Worm (Caenorhabditis elegans) whole organism, late embryonic: ENCODE results near the gene F49H12.4.
A peak's percentile ranks its signal among the peaks of the same experiment; 100 is the strongest.

ENCODE experiments used
- C08G9.2 ChIP-seq: sonication (generic microtip); optimal IDR thresholded peaks from 2 replicates; lab custom pipeline; 2016; ENCODE audit warnings: mild to moderate bottlenecking, missing genetic modification characterization, moderate library complexity, missing compliant biosample characterization
- C38D4.7 ChIP-seq: fragments of 200-800 bp; sonication (Bioruptor generic); optimal IDR thresholded peaks from 2 replicates; lab custom pipeline; 2018; ENCODE audit warnings: mild to moderate bottlenecking, missing genetic modification characterization, moderate library complexity, missing compliant biosample characterization
- F13H6.1 ChIP-seq: sonication (generic microtip); optimal IDR thresholded peaks from 2 replicates; lab custom pipeline; 2016; ENCODE audit warnings: missing genetic modification characterization, missing compliant biosample characterization
- ahr-1 ChIP-seq: sonication (generic microtip); optimal IDR thresholded peaks from 2 replicates; lab custom pipeline; 2016; ENCODE audit warnings: missing genetic modification characterization, missing compliant biosample characterization
- ceh-14 ChIP-seq: sonication (generic microtip); optimal IDR thresholded peaks from 2 replicates; lab custom pipeline; 2016; ENCODE audit warnings: missing genotype, missing genetic modification characterization, missing compliant biosample characterization
- ceh-18 ChIP-seq: sonication (generic microtip); optimal IDR thresholded peaks from 2 replicates; lab custom pipeline; 2016; ENCODE audit warnings: missing genetic modification characterization, missing compliant biosample characterization
- ceh-19 ChIP-seq: fragments of 200-800 bp; sonication (Bioruptor generic); optimal IDR thresholded peaks from 2 replicates; lab custom pipeline; 2018; ENCODE audit warnings: mild to moderate bottlenecking, missing genetic modification characterization, missing compliant biosample characterization
- ceh-22 ChIP-seq: sonication (generic microtip); optimal IDR thresholded peaks from 2 replicates; lab custom pipeline; 2017; ENCODE audit warnings: missing biosample characterization, missing genetic modification characterization
- ceh-30 ChIP-seq: fragments of 150-350 bp; optimal IDR thresholded peaks from 2 replicates; lab custom pipeline; 2014; ENCODE audit warnings: missing biosample characterization, missing genetic modification characterization
- ceh-31 ChIP-seq: sonication (generic microtip); optimal IDR thresholded peaks from 2 replicates; lab custom pipeline; 2016; ENCODE audit warnings: missing genetic modification characterization, missing compliant biosample characterization
- ceh-34 ChIP-seq: sonication (generic microtip); optimal IDR thresholded peaks from 2 replicates; lab custom pipeline; 2016; ENCODE audit warnings: mild to moderate bottlenecking, missing genetic modification characterization, missing compliant biosample characterization
- ceh-45 ChIP-seq: fragments of 200-800 bp; sonication (Bioruptor generic); IDR thresholded peaks from 2 replicates; pipeline ENCODE4 v1.3.6; 2022; ENCODE audit warnings: missing genetic modification reagents, missing genetic modification characterization, missing compliant biosample characterization
- ceh-48 ChIP-seq: sonication (generic microtip); optimal IDR thresholded peaks from 2 replicates; lab custom pipeline; 2016; ENCODE audit warnings: missing genetic modification characterization, inconsistent platforms, missing compliant biosample characterization
- dmd-4 ChIP-seq: sonication (generic microtip); optimal IDR thresholded peaks from 2 replicates; lab custom pipeline; 2016; ENCODE audit warnings: borderline replicate concordance, missing genetic modification characterization, missing compliant biosample characterization
- elt-2 ChIP-seq: sonication (generic microtip); optimal IDR thresholded peaks from 2 replicates; lab custom pipeline; 2016; ENCODE audit warnings: missing genetic modification reagents, missing genetic modification characterization, missing compliant biosample characterization
- eyg-1 ChIP-seq: sonication (generic microtip); optimal IDR thresholded peaks from 2 replicates; lab custom pipeline; 2016; ENCODE audit warnings: missing genotype, missing genetic modification characterization, missing compliant biosample characterization
- fax-1 ChIP-seq: sonication (generic microtip); optimal IDR thresholded peaks from 2 replicates; lab custom pipeline; 2016; ENCODE audit warnings: missing genotype, missing genetic modification characterization, missing compliant biosample characterization
- fkh-6 ChIP-seq: sonication (generic microtip); optimal IDR thresholded peaks from 2 replicates; lab custom pipeline; 2016; ENCODE audit warnings: missing genetic modification characterization, missing compliant biosample characterization
- hlh-15 ChIP-seq: sonication (generic microtip); optimal IDR thresholded peaks from 2 replicates; lab custom pipeline; 2016; ENCODE audit warnings: missing genetic modification characterization, missing compliant biosample characterization
- hlh-30 ChIP-seq: sonication (generic microtip); optimal IDR thresholded peaks from 2 replicates; lab custom pipeline; 2017; ENCODE audit warnings: antibody characterized with exemption, missing genetic modification characterization, missing compliant biosample characterization; ENCODE audit not compliant: insufficient read depth
- hlh-6 ChIP-seq: sonication (generic microtip); optimal IDR thresholded peaks from 2 replicates; lab custom pipeline; 2016; ENCODE audit warnings: missing genotype, missing genetic modification characterization, missing compliant biosample characterization
- hlh-8 ChIP-seq: sonication (generic microtip); optimal IDR thresholded peaks from 2 replicates; lab custom pipeline; 2016; ENCODE audit warnings: missing genotype, missing genetic modification characterization, missing compliant biosample characterization
- lim-6 ChIP-seq: sonication (generic microtip); optimal IDR thresholded peaks from 2 replicates; lab custom pipeline; 2016; ENCODE audit warnings: missing genetic modification characterization, missing compliant biosample characterization
- nfya-1 ChIP-seq: sonication (generic microtip); optimal IDR thresholded peaks from 2 replicates; lab custom pipeline; 2017; ENCODE audit warnings: missing genetic modification characterization, mild to moderate bottlenecking, missing compliant biosample characterization, antibody characterized with exemption, moderate library complexity
- nhr-232 ChIP-seq: sonication (generic microtip); optimal IDR thresholded peaks from 2 replicates; lab custom pipeline; 2016; ENCODE audit warnings: missing genetic modification characterization, missing compliant biosample characterization
- odd-2 ChIP-seq: sonication (generic microtip); optimal IDR thresholded peaks from 2 replicates; lab custom pipeline; 2017; ENCODE audit warnings: antibody characterized with exemption, mild to moderate bottlenecking, missing genetic modification characterization, missing compliant biosample characterization
- pros-1 ChIP-seq: fragments of 150-350 bp; optimal IDR thresholded peaks from 2 replicates; lab custom pipeline; 2014; ENCODE audit warnings: missing biosample characterization, missing genetic modification reagents, missing genetic modification characterization
- sdc-2 ChIP-seq: sonication (generic microtip); optimal IDR thresholded peaks from 2 replicates; lab custom pipeline; 2016; ENCODE audit warnings: missing genotype, missing genetic modification characterization, missing compliant biosample characterization
- sox-2 ChIP-seq: fragments of 200-800 bp; sonication (Bioruptor generic); IDR thresholded peaks from 2 replicates; pipeline ENCODE4 v1.3.6; 2022; ENCODE audit warnings: missing genetic modification reagents, missing genetic modification characterization, missing compliant biosample characterization
- sox-4 ChIP-seq: sonication (generic microtip); optimal IDR thresholded peaks from 2 replicates; lab custom pipeline; 2017; ENCODE audit warnings: mild to moderate bottlenecking, missing genetic modification characterization, inconsistent platforms, missing compliant biosample characterization
- syd-9 ChIP-seq: sonication (generic microtip); optimal IDR thresholded peaks from 2 replicates; lab custom pipeline; 2016; ENCODE audit warnings: mild to moderate bottlenecking, missing genetic modification characterization, moderate library complexity, missing compliant biosample characterization
- tbx-2 ChIP-seq: sonication (generic microtip); optimal IDR thresholded peaks from 2 replicates; lab custom pipeline; 2016; ENCODE audit warnings: missing genetic modification characterization, missing compliant biosample characterization
- tbx-7 ChIP-seq: sonication (generic microtip); optimal IDR thresholded peaks from 2 replicates; lab custom pipeline; 2016; ENCODE audit warnings: missing genotype, missing genetic modification characterization, missing compliant biosample characterization
- unc-42 ChIP-seq: sonication (generic microtip); optimal IDR thresholded peaks from 2 replicates; lab custom pipeline; 2016; ENCODE audit warnings: missing genotype, missing genetic modification characterization, missing compliant biosample characterization
- unc-55 ChIP-seq: sonication (generic microtip); optimal IDR thresholded peaks from 2 replicates; lab custom pipeline; 2017; ENCODE audit warnings: missing biosample characterization, missing genetic modification reagents, missing genetic modification characterization
- zip-5 ChIP-seq: sonication (generic microtip); optimal IDR thresholded peaks from 2 replicates; lab custom pipeline; 2016; ENCODE audit warnings: missing genetic modification characterization, missing compliant biosample characterization

F49H12.4 gene

DNA sequence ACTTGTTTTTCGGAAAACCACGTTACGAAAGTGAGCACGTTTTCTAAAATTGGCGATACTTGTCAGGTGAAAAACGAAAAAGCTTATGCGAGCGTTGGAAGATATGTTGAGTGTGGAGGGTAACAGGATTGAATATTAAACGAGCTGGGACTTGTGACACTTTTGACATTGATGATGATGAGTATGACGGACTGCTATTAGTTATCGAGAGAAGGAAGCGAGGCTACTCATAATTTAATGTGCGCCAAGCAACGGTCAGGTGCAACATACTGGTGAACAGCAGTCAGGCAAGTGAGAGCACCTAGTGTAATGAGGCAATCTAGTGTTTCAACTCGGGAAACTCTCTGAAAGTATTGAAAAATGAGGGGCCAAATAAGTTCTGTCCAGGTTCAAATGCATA lies 29.4 kb upstream of the F49H12.4 start:
- no peak for TF ChIP-seq lim-6 (tag; lab: Kevin White, UChicago)
- TF ChIP-seq unc-55, result peak; percentile 69

DNA sequence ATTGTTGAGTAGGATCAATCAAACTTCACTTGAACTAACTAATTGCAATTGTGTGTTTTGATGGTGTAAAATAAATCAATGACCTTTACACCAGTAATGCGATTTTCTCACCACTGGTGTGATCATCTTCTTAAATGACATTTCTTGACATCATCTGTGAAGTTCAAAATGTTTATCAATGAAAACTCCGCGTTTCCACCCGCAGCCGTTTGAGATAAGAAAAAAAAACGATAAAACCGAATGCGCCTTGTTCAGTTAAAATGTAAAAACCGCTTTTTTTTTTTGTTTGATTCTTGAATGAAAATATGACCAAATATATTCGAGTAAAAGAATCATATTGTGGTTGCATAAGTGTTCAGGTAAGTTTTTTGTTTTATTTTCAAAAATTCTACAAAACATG lies 28.0 kb upstream of the F49H12.4 start, which contains the start of gene Y102A11A.1:
Y102A11A.1 (plus strand) TSS at position 223 of the 400 bp plus-strand sequence.
- TF ChIP-seq ceh-14 (tag; lab: Kevin White, UChicago) (no peak), elt-2 (tag; lab: Kevin White, UChicago) (peak; percentile 14), ceh-22 (tag; lab: Kevin White, UChicago) (no peak)

- TF ChIP-seq unc-55 (no peak), ceh-30 (no peak), C08G9.2 (tag; lab: Kevin White, UChicago) (no peak), hlh-15 (tag; lab: Kevin White, UChicago) (no peak), ceh-19 (GFP tag; lab: Kevin White, UChicago) (no peak)
- TF ChIP-seq, all 69 proteins: peak for 0
These were observed 14.9 kb upstream of the F49H12.4 start, which contains the start of gene F49H12.7 for ce11 chrX:2064730-2065129. Gene F49H12.7 (plus strand): TSS chrX:2065030.

- TF ChIP-seq sdc-2 (tag; lab: Kevin White, UChicago) (no peak), elt-2 (tag; lab: Kevin White, UChicago) (peak; percentile 1)
- TF ChIP-seq, all 69 proteins: peak for 1
These were observed 11.3 kb upstream of the F49H12.4 start for ce11 chrX:2068294-2068693.

ce11 chrX:2070418-2070996 lies 9.1 kb upstream of the F49H12.4 start, which contains the start of gene acl-4:
Gene acl-4 (minus strand): TSS chrX:2070444.
- TF ChIP-seq zip-5 (no peak), tbx-7 (tag; lab: Kevin White, UChicago) (no peak), F13H6.1 (tag; lab: Kevin White, UChicago) (no peak), sox-2 (no peak), ceh-48 (tag; lab: Kevin White, UChicago) (no peak), ceh-45 (GFP tag; lab: Robert Waterston, UW) (no peak), sox-4 (tag; lab: Kevin White, UChicago) (no peak), hlh-30 (tag; lab: Kevin White, UChicago) (no peak), hlh-6 (tag; lab: Kevin White, UChicago) (no peak), fkh-6 (tag; lab: Kevin White, UChicago) (no peak), C38D4.7 (GFP tag; lab: Kevin White, UChicago) (no peak), nhr-232 (no peak), ahr-1 (no peak), fax-1 (no peak), ceh-34 (tag; lab: Kevin White, UChicago) (no peak), sdc-2 (tag; lab: Kevin White, UChicago) (no peak)
- TF ChIP-seq, all 69 proteins: peak for 0

ce11 chrX:2071392-2072001 lies 8.1 kb upstream of the F49H12.4 start:
- TF ChIP-seq hlh-30 (tag; lab: Kevin White, UChicago) (peak; percentile 96), dmd-4 (tag; lab: Kevin White, UChicago) (no peak), ceh-31 (tag; lab: Kevin White, UChicago) (peak; percentile 55), unc-42 (peak; percentile 42), eyg-1 (no peak), tbx-2 (tag; lab: Kevin White, UChicago) (peak; percentile 56), pros-1 (no peak), unc-55 (peak; percentile 23), sdc-2 (tag; lab: Kevin White, UChicago) (peak; percentile 71), hlh-8 (tag; lab: Kevin White, UChicago) (peak; percentile 6), ceh-34 (tag; lab: Kevin White, UChicago) (peak; percentile 31), ceh-18 (tag; lab: Kevin White, UChicago) (peak; percentile 43), elt-2 (tag; lab: Kevin White, UChicago) (peak; percentile 81), sox-2 (0 out of 2 replicates have a peak, but pooled peaks have one; percentile 5), nfya-1 (tag; lab: Kevin White, UChicago) (peak; percentile 26), ceh-48 (tag; lab: Kevin White, UChicago) (no peak), odd-2 (no peak), syd-9 (no peak)
- TF ChIP-seq, all 69 proteins: peak for 12
